Fruit fly (Drosophila melanogaster) whole organism: Measurements from ENCODE around the gene CG32720.

Source experiments
- psq ChIP-seq: fragments of >200 bp; optimal IDR thresholded peaks from 2 replicates; lab custom pipeline; 2017
- usp ChIP-seq: fragments of >200 bp; optimal IDR thresholded peaks from 2 replicates; lab custom pipeline; 2017; ENCODE audit warnings: missing biosample characterization, missing genetic modification characterization, mixed read lengths

DNA sequence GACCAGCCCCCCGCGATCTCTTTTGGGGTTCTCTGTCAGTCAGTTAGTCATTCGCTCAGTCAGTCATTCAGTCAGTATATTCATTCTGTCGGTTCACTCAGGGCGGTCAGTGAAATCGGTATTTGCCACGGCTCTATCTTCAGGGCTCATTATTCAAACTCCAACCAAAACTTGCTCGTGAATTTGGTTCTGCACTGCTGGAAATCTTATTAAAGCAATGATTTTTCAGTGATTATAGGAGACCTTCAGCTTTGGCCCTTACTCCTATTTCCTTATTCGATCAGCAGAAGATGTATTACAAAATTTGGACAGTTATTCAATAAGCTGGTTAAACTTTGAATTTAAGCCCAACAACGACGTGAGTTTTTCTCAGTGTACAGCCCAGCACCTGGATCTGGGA is 9.8 kb downstream of the CG32720 start:
- TF ChIP-seq psq (no peak), usp (no peak)
